Worm (Caenorhabditis elegans) whole organism, young adult: Measurements from ENCODE around the gene C04E6.8.

Source experiments
- F23B12.7 ChIP-seq: sonication (generic microtip); optimal IDR thresholded peaks from 2 replicates; lab custom pipeline; 2017; ENCODE audit warnings: missing genetic modification characterization, mild to moderate bottlenecking, missing compliant biosample characterization, antibody characterized with exemption, moderate library complexity; ENCODE audit not compliant: insufficient read depth
- ama-1 ChIP-seq, 3 experiments: fragments of 150-350 bp in 1 of 3; sonication (generic microtip) in 2 of 3; optimal IDR thresholded peaks; 2 replicates each; lab custom pipeline; 2014 to 2018; ENCODE audit warnings: missing biosample characterization in 2 of 3, missing genetic modification characterization in 2 of 3, missing genetic modification reagents in 2 of 3
- chd-7 ChIP-seq: sonication (generic microtip); optimal IDR thresholded peaks from 2 replicates; lab custom pipeline; 2016; ENCODE audit warnings: mild to moderate bottlenecking, missing genetic modification characterization, moderate library complexity, missing compliant biosample characterization
- dpl-1 ChIP-seq: fragments of 150-350 bp; optimal IDR thresholded peaks from 2 replicates; lab custom pipeline; 2014; ENCODE audit warnings: missing biosample characterization, missing genetic modification reagents, missing genetic modification characterization
- egl-44 ChIP-seq: fragments of 200-800 bp; sonication (Bioruptor generic); IDR thresholded peaks from 2 replicates; pipeline ENCODE4 v1.3.6; 2022; ENCODE audit warnings: missing genetic modification reagents, missing genetic modification characterization, missing compliant biosample characterization
- gei-17 ChIP-seq: fragments of 200-800 bp; sonication (Bioruptor generic); optimal IDR thresholded peaks from 2 replicates; lab custom pipeline; 2018; ENCODE audit warnings: mild to moderate bottlenecking, missing genetic modification characterization, missing compliant biosample characterization
- nhr-179 ChIP-seq: sonication (generic microtip); optimal IDR thresholded peaks from 2 replicates; lab custom pipeline; 2016; ENCODE audit warnings: mild to moderate bottlenecking, missing genetic modification characterization, missing compliant biosample characterization
- somi-1 ChIP-seq: fragments of 200-800 bp; sonication (Bioruptor generic); optimal IDR thresholded peaks from 2 replicates; lab custom pipeline; 2018; ENCODE audit warnings: mild to moderate bottlenecking, missing genetic modification characterization, missing compliant biosample characterization
- sptf-2 ChIP-seq: fragments of 200-800 bp; sonication (Bioruptor generic); optimal IDR thresholded peaks from 2 replicates; lab custom pipeline; 2018; ENCODE audit warnings: mild to moderate bottlenecking, missing genetic modification characterization, missing compliant biosample characterization
- tlf-1 ChIP-seq: fragments of 200-800 bp; sonication (Bioruptor generic); optimal IDR thresholded peaks from 2 replicates; lab custom pipeline; 2018; ENCODE audit warnings: mild to moderate bottlenecking, missing genetic modification characterization, missing compliant biosample characterization
- ztf-6 ChIP-seq: fragments of 200-800 bp; sonication (Bioruptor generic); IDR thresholded peaks from 2 replicates; pipeline ENCODE4 v1.3.6; 2022; ENCODE audit warnings: missing genetic modification reagents, missing genetic modification characterization, missing compliant biosample characterization

ce11 chrV:5907090-5907489 lies 23.5 kb upstream of the C04E6.8 start, which contains the start of gene C04E6.4:
- TF ChIP-seq ztf-6 (GFP tag; lab: Robert Waterston, UW) (no peak), tlf-1 (no peak), sptf-2 (GFP tag; lab: Kevin White, UChicago) (no peak), ama-1 (optimal IDR thresholded peaks at IDR 0.05; lab: Kevin White, UChicago) (no peak), ama-1 (GFP tag; optimal IDR thresholded peaks at IDR 0.05; lab: Kevin White, UChicago) (no peak), egl-44 (GFP tag; lab: Robert Waterston, UW) (no peak), chd-7 (no peak), F23B12.7 (tag; lab: Kevin White, UChicago) (no peak), somi-1 (GFP tag; lab: Kevin White, UChicago) (no peak), gei-17 (GFP tag; lab: Kevin White, UChicago) (no peak), nhr-179 (tag; lab: Kevin White, UChicago) (no peak), dpl-1 (GFP tag; lab: Kevin White, UChicago) (no peak)
